Worm (Caenorhabditis elegans) whole organism, young adult: Measurements from ENCODE around the gene F12E12.2.

Experiments used
- D2030.7 ChIP-seq: fragments of 200-800 bp; sonication (Bioruptor generic); IDR thresholded peaks from 2 replicates; pipeline ENCODE4 v1.3.6; 2022; ENCODE audit warnings: missing genetic modification reagents, missing genetic modification characterization, missing compliant biosample characterization
- F57A8.1 ChIP-seq: fragments of 200-800 bp; sonication (Bioruptor generic); optimal IDR thresholded peaks from 2 replicates; lab custom pipeline; 2018; ENCODE audit warnings: mild to moderate bottlenecking, missing genetic modification characterization, moderate library complexity, missing compliant biosample characterization
- T26A5.8 ChIP-seq: sonication (generic microtip); optimal IDR thresholded peaks from 2 replicates; lab custom pipeline; 2016; ENCODE audit warnings: missing genetic modification characterization, missing compliant biosample characterization
- Y67H2A.10 ChIP-seq: fragments of 200-800 bp; sonication (Bioruptor generic); conservative IDR thresholded peaks from 2 replicates; pipeline ENCODE4 v1.3.6; 2022; ENCODE audit warnings: missing genetic modification reagents, missing genetic modification characterization, missing compliant biosample characterization
- attf-6 ChIP-seq: fragments of 200-800 bp; sonication (Bioruptor generic); IDR thresholded peaks from 2 replicates; pipeline ENCODE4 v1.3.6; 2022; ENCODE audit warnings: missing genetic modification reagents, missing genetic modification characterization, missing compliant biosample characterization
- ceh-100 ChIP-seq: fragments of 200-800 bp; sonication (Bioruptor generic); IDR thresholded peaks from 2 replicates; pipeline ENCODE4 v1.3.6; 2022; ENCODE audit warnings: missing genetic modification reagents, missing genetic modification characterization, missing compliant biosample characterization
- ceh-40 ChIP-seq: fragments of 200-800 bp; sonication (Bioruptor generic); IDR thresholded peaks from 2 replicates; pipeline ENCODE4 v1.3.6; 2022; ENCODE audit warnings: missing genetic modification characterization, missing compliant biosample characterization
- ceh-58 ChIP-seq: fragments of 200-800 bp; sonication (Bioruptor generic); IDR thresholded peaks from 2 replicates; pipeline ENCODE4 v1.3.6; 2022; ENCODE audit warnings: missing genetic modification characterization, missing compliant biosample characterization
- ceh-91 ChIP-seq: fragments of 200-800 bp; sonication (Bioruptor generic); IDR thresholded peaks from 2 replicates; pipeline ENCODE4 v1.3.6; 2022; ENCODE audit warnings: missing genetic modification reagents, missing genetic modification characterization, missing compliant biosample characterization
- egl-44 ChIP-seq: fragments of 200-800 bp; sonication (Bioruptor generic); IDR thresholded peaks from 2 replicates; pipeline ENCODE4 v1.3.6; 2022; ENCODE audit warnings: missing genetic modification reagents, missing genetic modification characterization, missing compliant biosample characterization
- fkh-3 ChIP-seq: sonication (generic microtip); optimal IDR thresholded peaks from 2 replicates; lab custom pipeline; 2016; ENCODE audit warnings: mild to moderate bottlenecking, missing genetic modification characterization, missing compliant biosample characterization
- him-1 ChIP-seq: sonication (generic microtip); optimal IDR thresholded peaks from 2 replicates; lab custom pipeline; 2016; ENCODE audit warnings: missing genotype, missing genetic modification reagents, missing genetic modification characterization, missing compliant biosample characterization
- lag-1 ChIP-seq: fragments of 200-800 bp; sonication (Bioruptor generic); IDR thresholded peaks from 2 replicates; pipeline ENCODE4 v1.3.6; 2022; ENCODE audit warnings: missing genetic modification reagents, missing genetic modification characterization, missing compliant biosample characterization
- let-607 ChIP-seq, 2 experiments: fragments of 200-800 bp in 1 of 2; sonication (Bioruptor generic) in 1 of 2; sonication (generic microtip) in 1 of 2; optimal IDR thresholded peaks; 2 replicates each; lab custom pipeline; 2016 to 2018; ENCODE audit warnings: mild to moderate bottlenecking in 2 of 2, missing compliant biosample characterization in 2 of 2, missing genetic modification characterization in 2 of 2, moderate library complexity in 2 of 2, missing genotype in 1 of 2
- lin-35 ChIP-seq, 3 experiments: fragments of 150-350 bp in 2 of 3; sonication (generic microtip) in 1 of 3; optimal IDR thresholded peaks; 2 replicates each; lab custom pipeline; 2014 to 2018; ENCODE audit warnings: missing biosample characterization in 3 of 3, missing genetic modification characterization in 3 of 3, missing genetic modification reagents in 3 of 3
- madf-3 ChIP-seq: fragments of 200-800 bp; sonication (Bioruptor generic); IDR thresholded peaks from 2 replicates; pipeline ENCODE4 v1.3.6; 2022; ENCODE audit warnings: missing genetic modification reagents, missing genetic modification characterization, missing compliant biosample characterization
- mes-4 ChIP-seq: sonication (generic microtip); optimal IDR thresholded peaks from 2 replicates; lab custom pipeline; 2016; ENCODE audit warnings: missing genotype, missing genetic modification characterization, missing compliant biosample characterization
- nfya-2 ChIP-seq: fragments of 200-800 bp; sonication (Bioruptor generic); IDR thresholded peaks from 2 replicates; pipeline ENCODE4 v1.3.6; 2022; ENCODE audit warnings: missing genetic modification reagents, missing genetic modification characterization, missing compliant biosample characterization
- nfyb-1 ChIP-seq: fragments of 200-800 bp; sonication (Bioruptor generic); IDR thresholded peaks from 2 replicates; pipeline ENCODE4 v1.3.6; 2022; ENCODE audit warnings: missing genetic modification reagents, missing genetic modification characterization, missing compliant biosample characterization
- nhr-120 ChIP-seq: fragments of 200-800 bp; sonication (Bioruptor generic); IDR thresholded peaks from 2 replicates; pipeline ENCODE4 v1.3.6; 2022; ENCODE audit warnings: missing genetic modification characterization, missing compliant biosample characterization
- nhr-90 ChIP-seq: sonication (generic microtip); optimal IDR thresholded peaks from 2 replicates; lab custom pipeline; 2016; ENCODE audit warnings: missing genotype, mild to moderate bottlenecking, missing genetic modification characterization, missing compliant biosample characterization
- pha-4 ChIP-seq: fragments of 150-350 bp; sonication (generic microtip); optimal IDR thresholded peaks from 2 replicates; lab custom pipeline; 2014; ENCODE audit warnings: missing biosample characterization, missing genetic modification reagents, missing genetic modification characterization
- rpc-1 ChIP-seq, 2 experiments: fragments of 150-350 bp in 1 of 2; sonication (generic microtip) in 1 of 2; optimal IDR thresholded peaks; 2 replicates each; lab custom pipeline; 2014 to 2018; ENCODE audit warnings: missing biosample characterization in 1 of 2, missing genetic modification characterization in 1 of 2, missing genetic modification reagents in 1 of 2, missing genotype in 1 of 2
- sea-2 ChIP-seq: fragments of 200-800 bp; sonication (Bioruptor generic); IDR thresholded peaks from 2 replicates; pipeline ENCODE4 v1.3.6; 2022; ENCODE audit warnings: missing genetic modification characterization, missing compliant biosample characterization
- snpc-1.1 ChIP-seq: sonication (generic microtip); optimal IDR thresholded peaks from 2 replicates; lab custom pipeline; 2017; ENCODE audit warnings: missing genetic modification characterization, mild to moderate bottlenecking, missing compliant biosample characterization, antibody characterized with exemption, moderate library complexity, missing genotype, missing genetic modification reagents; ENCODE audit not compliant: insufficient read depth
- snpc-3.4 ChIP-seq: sonication (generic microtip); optimal IDR thresholded peaks from 2 replicates; lab custom pipeline; 2017; ENCODE audit warnings: missing genetic modification characterization, mild to moderate bottlenecking, missing compliant biosample characterization, antibody characterized with exemption, moderate library complexity, missing genotype, missing genetic modification reagents
- snpc-4 ChIP-seq, 5 experiments: fragments of 150-350 bp in 1 of 5; sonication (generic microtip) in 4 of 5; optimal IDR thresholded peaks; 2 replicates each; lab custom pipeline; 2014 to 2018; ENCODE audit warnings: missing genetic modification characterization in 5 of 5, missing biosample characterization in 3 of 5, antibody characterized with exemption in 2 of 5, mild to moderate bottlenecking in 2 of 5, missing compliant biosample characterization in 2 of 5, missing genotype in 2 of 5, moderate library complexity in 2 of 5, missing genetic modification reagents in 1 of 5
- somi-1 ChIP-seq: fragments of 200-800 bp; sonication (Bioruptor generic); optimal IDR thresholded peaks from 2 replicates; lab custom pipeline; 2018; ENCODE audit warnings: mild to moderate bottlenecking, missing genetic modification characterization, missing compliant biosample characterization
- tlf-1 ChIP-seq: fragments of 200-800 bp; sonication (Bioruptor generic); optimal IDR thresholded peaks from 2 replicates; lab custom pipeline; 2018; ENCODE audit warnings: mild to moderate bottlenecking, missing genetic modification characterization, missing compliant biosample characterization
- xnd-1 ChIP-seq: sonication (generic microtip); optimal IDR thresholded peaks from 2 replicates; lab custom pipeline; 2016; ENCODE audit warnings: missing genotype, missing genetic modification reagents, missing genetic modification characterization, missing compliant biosample characterization
- ztf-22 ChIP-seq: fragments of 200-800 bp; sonication (Bioruptor generic); optimal IDR thresholded peaks from 2 replicates; lab custom pipeline; 2018; ENCODE audit warnings: mild to moderate bottlenecking, missing genetic modification characterization, moderate library complexity, missing compliant biosample characterization

The F12E12.2 gene

ce11 chrII:3711047-3711446, 28.7 kb upstream of the F12E12.2 start, which contains the start of gene fbxc-53:
Gene fbxc-53 (plus strand): TSS chrII:3711291.
- TF ChIP-seq attf-6 (GFP tag; lab: Robert Waterston, UW): no peak
- no peak for TF ChIP-seq egl-44 (GFP tag; lab: Robert Waterston, UW)
- no peak for TF ChIP-seq fkh-3 (tag; lab: Kevin White, UChicago)
- TF ChIP-seq nfyb-1 (GFP tag; lab: Robert Waterston, UW): no peak
- TF ChIP-seq snpc-3.4 (tag; lab: Kevin White, UChicago): no peak
- no peak for TF ChIP-seq let-607 (tag; optimal IDR thresholded peaks at IDR 0.05; lab: Kevin White, UChicago)

DNA sequence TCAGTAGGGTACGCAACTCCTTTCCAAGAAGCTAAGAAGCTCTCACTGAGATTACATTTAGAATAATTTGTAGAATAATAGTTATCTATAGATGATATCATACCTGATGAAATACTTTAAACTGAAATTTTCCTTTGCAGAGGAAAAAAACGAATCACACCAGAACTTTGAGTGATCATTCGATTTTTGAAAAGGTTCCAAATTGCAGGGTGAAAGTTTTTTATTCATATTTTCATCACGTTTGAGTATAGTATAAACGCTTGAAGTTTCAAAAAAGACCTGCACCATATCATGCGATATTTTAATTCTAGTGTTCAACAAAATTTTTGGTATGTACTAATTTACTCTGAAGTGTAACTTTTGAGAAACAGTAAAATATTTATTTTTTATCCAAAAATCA, 25.2 kb upstream of the F12E12.2 start, which contains the start of gene srh-100:
TSS of gene srh-100 (minus strand) at position 101 of the 400 bp plus-strand sequence.
- no peak for TF ChIP-seq lin-35 (GFP tag; optimal IDR thresholded peaks at IDR 0.05; lab: Kevin White, UChicago)
- TF ChIP-seq rpc-1 (optimal IDR thresholded peaks at IDR 0.05; lab: Kevin White, UChicago): no peak
- TF ChIP-seq rpc-1 (tag; optimal IDR thresholded peaks at IDR 0.05; lab: Kevin White, UChicago): no peak
- no peak for TF ChIP-seq F57A8.1 (GFP tag; lab: Kevin White, UChicago)
- no peak for TF ChIP-seq ceh-40 (GFP tag; lab: Robert Waterston, UW)
- TF ChIP-seq Y67H2A.10 (GFP tag; lab: Robert Waterston, UW): no peak
- TF ChIP-seq D2030.7: no peak
- no peak for TF ChIP-seq xnd-1 (tag; lab: Kevin White, UChicago)

ce11 chrII:3716455-3716854, 23.3 kb upstream of the F12E12.2 start, which contains the start of gene srh-99:
Gene srh-99 (minus strand): TSS chrII:3716555.
- TF ChIP-seq ceh-58 (no peak), mes-4 (tag; lab: Kevin White, UChicago) (no peak), snpc-4 (GFP tag; optimal IDR thresholded peaks at IDR 0.05; lab: Kevin White, UChicago) (no peak), snpc-4 (tag; optimal IDR thresholded peaks at IDR 0.05; lab: Kevin White, UChicago) (no peak), nhr-120 (GFP tag; lab: Robert Waterston, UW) (no peak), ztf-22 (GFP tag; lab: Kevin White, UChicago) (no peak), nfya-2 (no peak), ceh-40 (GFP tag; lab: Robert Waterston, UW) (no peak), T26A5.8 (no peak), sea-2 (GFP tag; lab: Robert Waterston, UW) (no peak), attf-6 (GFP tag; lab: Robert Waterston, UW) (no peak), nhr-90 (tag; lab: Kevin White, UChicago) (no peak), ceh-100 (GFP tag; lab: Robert Waterston, UW) (no peak), pha-4 (no peak), madf-3 (GFP tag; lab: Robert Waterston, UW) (no peak)

ce11 chrII:3716961-3717360, 22.8 kb upstream of the F12E12.2 start, which contains the start of gene fbxc-52:
Gene fbxc-52 (plus strand): TSS chrII:3717261.
- TF ChIP-seq snpc-1.1 (no peak), nfyb-1 (GFP tag; lab: Robert Waterston, UW) (0 out of 2 replicates have a peak, but pooled peaks have one; percentile 11)

DNA sequence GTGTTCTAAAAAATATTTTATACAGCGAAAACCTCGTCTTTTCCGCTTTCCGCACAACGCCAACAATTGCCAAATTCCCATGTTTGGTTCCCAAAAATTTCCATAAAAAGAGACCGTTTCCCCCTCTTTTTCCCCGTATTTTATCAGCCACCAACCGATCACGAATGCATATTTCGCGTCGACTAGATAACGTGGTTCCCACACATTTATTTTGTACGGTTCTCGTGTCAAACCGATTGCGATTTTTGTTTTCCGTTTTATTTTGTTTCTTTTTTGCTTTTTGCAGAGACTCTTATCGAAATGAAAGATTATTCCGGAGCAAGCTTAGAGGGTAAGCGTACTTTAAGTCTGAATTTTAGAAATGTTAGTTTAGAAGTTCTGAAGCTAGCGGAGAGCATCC, 18.7 kb upstream of the F12E12.2 start, which contains the start of gene C46E10.3:
TSS of gene C46E10.3 (plus strand) at position 301 of the 400 bp plus-strand sequence.
- TF ChIP-seq tlf-1 (GFP tag; lab: Kevin White, UChicago) (no peak), ceh-91 (GFP tag; lab: Robert Waterston, UW) (no peak), somi-1 (GFP tag; lab: Kevin White, UChicago) (no peak), sea-2 (GFP tag; lab: Robert Waterston, UW) (no peak), him-1 (tag; lab: Kevin White, UChicago) (no peak), lag-1 (no peak), egl-44 (GFP tag; lab: Robert Waterston, UW) (no peak)
